Worm (Caenorhabditis elegans) whole organism, midembryonic: ENCODE results near the gene poml-1.

ENCODE experiments used
- T22C8.4 ChIP-seq: fragments of 200-800 bp; sonication (Bioruptor generic); IDR thresholded peaks from 2 replicates; pipeline ENCODE4 v1.3.6; 2022; ENCODE audit warnings: missing genetic modification characterization, missing compliant biosample characterization
- cog-1 ChIP-seq: sonication (generic microtip); optimal IDR thresholded peaks from 2 replicates; lab custom pipeline; 2016; ENCODE audit warnings: missing genetic modification characterization, missing compliant biosample characterization
- flt-1 ChIP-seq: fragments of 200-800 bp; sonication (Bioruptor generic); IDR thresholded peaks from 2 replicates; pipeline ENCODE4 v1.3.6; 2022; ENCODE audit warnings: missing genetic modification characterization, missing compliant biosample characterization
- klf-2 ChIP-seq: fragments of 200-800 bp; sonication (Bioruptor generic); conservative IDR thresholded peaks from 2 replicates; pipeline ENCODE4 v1.3.6; 2022; ENCODE audit warnings: missing genetic modification reagents, missing genetic modification characterization, missing compliant biosample characterization
- med-1 ChIP-seq: sonication (generic microtip); optimal IDR thresholded peaks from 2 replicates; lab custom pipeline; 2017; ENCODE audit warnings: missing genetic modification characterization, mild to moderate bottlenecking, missing compliant biosample characterization, antibody characterized with exemption, missing genetic modification reagents; ENCODE audit not compliant: insufficient read depth
- ref-1 ChIP-seq: fragments of 200-800 bp; sonication (Bioruptor generic); conservative IDR thresholded peaks from 2 replicates; pipeline ENCODE4 v1.3.6; 2022; ENCODE audit warnings: missing genetic modification reagents, missing genetic modification characterization, missing compliant biosample characterization
- tab-1 ChIP-seq: fragments of 200-800 bp; sonication (Bioruptor generic); IDR thresholded peaks from 2 replicates; pipeline ENCODE4 v1.3.6; 2022; ENCODE audit warnings: missing genetic modification characterization, missing compliant biosample characterization
- ztf-23 ChIP-seq: fragments of 200-800 bp; sonication (Bioruptor generic); IDR thresholded peaks from 2 replicates; pipeline ENCODE4 v1.3.6; 2022; ENCODE audit warnings: missing genetic modification reagents, missing genetic modification characterization, missing compliant biosample characterization
- ztf-29 ChIP-seq: fragments of 200-800 bp; sonication (Bioruptor generic); IDR thresholded peaks from 2 replicates; pipeline ENCODE4 v1.3.6; 2022; ENCODE audit warnings: missing genetic modification reagents, missing genetic modification characterization, missing compliant biosample characterization

The poml-1 gene

DNA sequence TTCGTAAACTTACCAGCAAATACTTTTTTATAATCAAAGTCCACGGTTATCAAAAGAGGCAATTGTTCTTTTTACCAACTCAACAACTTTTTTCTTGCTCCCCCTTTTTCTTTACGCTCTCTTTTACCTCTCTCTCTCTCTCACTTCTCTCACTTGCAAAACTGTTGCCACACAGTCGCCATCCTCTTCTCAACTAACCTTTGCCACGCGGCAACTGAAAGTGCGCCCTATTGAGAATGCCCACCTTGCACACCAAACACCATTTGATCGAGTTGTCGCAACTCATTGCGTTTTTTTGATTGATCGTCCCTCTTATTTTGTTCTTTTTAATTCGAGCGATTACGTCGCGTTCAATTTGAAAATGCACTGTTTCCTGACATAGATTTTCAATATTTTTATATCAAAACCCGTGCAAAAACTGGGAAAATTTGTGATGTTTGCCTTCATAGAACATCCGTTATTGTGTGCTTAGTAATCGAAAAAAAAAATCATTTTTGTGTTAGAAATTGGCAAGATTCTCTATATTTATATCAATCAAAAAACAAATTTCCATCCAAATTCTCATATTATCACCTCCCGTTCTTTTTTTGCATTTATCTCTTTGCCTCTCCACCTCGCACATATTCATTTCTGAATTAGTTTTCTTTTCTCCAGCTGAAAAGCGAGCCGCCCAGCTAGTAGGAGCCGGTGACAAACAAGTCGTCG is 24.1 kb upstream of the poml-1 start, which contains the start of gene nhr-71:
nhr-71 (plus strand) TSS at position 655 of the 705 bp plus-strand sequence.
- no peak for TF ChIP-seq med-1
- no peak for TF ChIP-seq ztf-23 (GFP tag; lab: Robert Waterston, UW)
- TF ChIP-seq T22C8.4 (GFP tag; lab: Robert Waterston, UW) = no peak
- TF ChIP-seq tab-1 (GFP tag; lab: Robert Waterston, UW) = no peak
- no peak for TF ChIP-seq ref-1 (GFP tag; lab: Robert Waterston, UW)
- no peak for TF ChIP-seq flt-1 (GFP tag; lab: Robert Waterston, UW)
- no peak for TF ChIP-seq ztf-29 (GFP tag; lab: Robert Waterston, UW)

DNA sequence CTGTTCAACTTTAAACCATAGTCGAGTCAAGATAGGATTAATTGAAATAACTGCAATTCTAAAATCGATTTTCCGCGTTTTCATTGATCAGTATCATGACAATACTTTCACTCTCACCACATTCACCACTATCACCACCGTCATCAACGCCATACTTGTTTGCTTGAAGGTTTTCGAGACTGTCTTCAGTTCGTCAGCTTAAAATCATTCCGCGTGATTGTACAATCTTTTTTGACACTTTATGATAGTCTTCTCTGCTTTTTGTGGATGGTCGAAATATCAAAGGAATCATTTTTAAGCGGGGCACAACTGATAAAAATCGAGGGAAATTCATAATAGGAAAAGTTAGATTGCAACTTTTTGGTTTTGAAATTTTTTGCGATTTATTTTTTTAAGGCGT is 23.5 kb upstream of the poml-1 start:
- no peak for TF ChIP-seq T22C8.4 (GFP tag; lab: Robert Waterston, UW)
- no peak for TF ChIP-seq klf-2
- TF ChIP-seq flt-1 (GFP tag; lab: Robert Waterston, UW) = no peak
- TF ChIP-seq med-1 = no peak
- TF ChIP-seq ztf-23 (GFP tag; lab: Robert Waterston, UW) = no peak
- no peak for TF ChIP-seq tab-1 (GFP tag; lab: Robert Waterston, UW)
- TF ChIP-seq ref-1 (GFP tag; lab: Robert Waterston, UW) = no peak
- no peak for TF ChIP-seq ztf-29 (GFP tag; lab: Robert Waterston, UW)
- TF ChIP-seq cog-1 (tag; lab: Kevin White, UChicago) = no peak

DNA sequence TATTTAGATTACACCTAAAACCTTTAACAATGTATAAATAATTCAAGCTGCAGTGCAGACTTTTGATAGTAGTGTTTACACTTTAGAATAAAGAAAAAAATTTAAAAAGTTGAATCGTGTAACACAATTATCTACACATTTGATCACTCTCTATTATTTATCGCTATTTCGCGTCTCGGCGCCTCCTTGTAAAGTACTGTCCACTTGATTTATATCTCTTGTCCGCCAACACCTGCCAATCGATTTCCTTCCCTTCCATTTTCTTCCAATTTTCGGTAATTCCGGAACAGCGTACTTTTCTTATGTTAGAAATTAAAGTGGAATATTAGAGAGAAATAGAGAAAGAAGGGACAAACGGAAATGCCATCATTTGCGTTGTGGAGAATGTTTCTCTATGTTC is 22.8 kb upstream of the poml-1 start:
- TF ChIP-seq tab-1 (GFP tag; lab: Robert Waterston, UW) (no peak), ref-1 (GFP tag; lab: Robert Waterston, UW) (no peak), klf-2 (no peak), ztf-23 (GFP tag; lab: Robert Waterston, UW) (no peak), cog-1 (tag; lab: Kevin White, UChicago) (no peak), flt-1 (GFP tag; lab: Robert Waterston, UW) (no peak), ztf-29 (GFP tag; lab: Robert Waterston, UW) (no peak), med-1 (no peak), T22C8.4 (GFP tag; lab: Robert Waterston, UW) (no peak)

DNA sequence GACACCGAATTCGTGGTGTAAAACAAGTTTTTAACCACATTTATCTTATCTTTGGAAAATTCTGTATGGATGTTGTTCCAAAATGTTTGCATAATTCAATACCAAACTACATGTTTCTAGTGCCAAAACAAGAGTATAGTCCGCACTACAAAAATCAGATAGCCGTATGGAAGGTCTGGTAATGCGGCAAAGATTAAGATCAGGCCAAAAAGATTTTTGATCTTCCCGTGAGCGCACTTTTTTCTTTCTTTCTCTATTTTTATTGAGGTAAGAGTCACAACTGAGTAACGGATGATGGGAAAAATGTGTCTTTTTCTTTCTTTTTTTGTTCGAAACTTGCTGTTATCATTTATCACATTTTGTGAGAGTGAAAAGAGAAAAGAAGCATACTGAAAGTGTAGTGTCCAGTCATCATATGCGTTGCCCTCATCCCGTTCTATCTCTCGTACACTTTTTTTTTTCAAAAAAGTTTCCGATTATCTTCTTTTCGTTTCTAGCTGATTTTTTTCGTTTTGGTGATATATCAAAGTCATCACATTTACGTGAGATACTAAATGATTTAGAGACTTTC is 21.9 kb upstream of the poml-1 start:
- TF ChIP-seq tab-1 (GFP tag; lab: Robert Waterston, UW) (no peak), cog-1 (tag; lab: Kevin White, UChicago) (no peak), T22C8.4 (GFP tag; lab: Robert Waterston, UW) (no peak), ref-1 (GFP tag; lab: Robert Waterston, UW) (no peak)

DNA sequence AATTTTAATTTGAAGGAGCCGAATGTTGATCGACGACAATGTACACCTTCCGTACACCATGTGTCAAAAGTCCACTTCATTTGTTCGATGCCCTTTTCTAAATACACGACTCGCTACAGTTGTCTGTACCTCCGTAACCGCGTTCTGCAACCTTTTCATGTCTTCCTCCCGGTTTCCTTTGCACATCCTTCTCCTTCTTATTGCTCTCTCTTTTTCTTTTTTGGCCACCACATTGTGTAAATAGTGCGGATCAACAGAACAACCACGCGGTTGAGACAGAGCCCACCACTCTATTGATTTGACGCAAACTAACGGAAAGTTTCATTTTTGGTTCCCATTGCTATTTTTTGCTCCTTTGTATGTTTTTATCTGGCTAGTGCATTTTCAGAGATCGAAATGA is 20.6 kb upstream of the poml-1 start:
- TF ChIP-seq tab-1 (GFP tag; lab: Robert Waterston, UW) = no peak
- TF ChIP-seq klf-2 = no peak
- TF ChIP-seq ztf-29 (GFP tag; lab: Robert Waterston, UW) = no peak
- TF ChIP-seq cog-1 (tag; lab: Kevin White, UChicago) = no peak
- no peak for TF ChIP-seq ztf-23 (GFP tag; lab: Robert Waterston, UW)
- TF ChIP-seq med-1 = no peak
- no peak for TF ChIP-seq flt-1 (GFP tag; lab: Robert Waterston, UW)
- no peak for TF ChIP-seq ref-1 (GFP tag; lab: Robert Waterston, UW)
- no peak for TF ChIP-seq T22C8.4 (GFP tag; lab: Robert Waterston, UW)

DNA sequence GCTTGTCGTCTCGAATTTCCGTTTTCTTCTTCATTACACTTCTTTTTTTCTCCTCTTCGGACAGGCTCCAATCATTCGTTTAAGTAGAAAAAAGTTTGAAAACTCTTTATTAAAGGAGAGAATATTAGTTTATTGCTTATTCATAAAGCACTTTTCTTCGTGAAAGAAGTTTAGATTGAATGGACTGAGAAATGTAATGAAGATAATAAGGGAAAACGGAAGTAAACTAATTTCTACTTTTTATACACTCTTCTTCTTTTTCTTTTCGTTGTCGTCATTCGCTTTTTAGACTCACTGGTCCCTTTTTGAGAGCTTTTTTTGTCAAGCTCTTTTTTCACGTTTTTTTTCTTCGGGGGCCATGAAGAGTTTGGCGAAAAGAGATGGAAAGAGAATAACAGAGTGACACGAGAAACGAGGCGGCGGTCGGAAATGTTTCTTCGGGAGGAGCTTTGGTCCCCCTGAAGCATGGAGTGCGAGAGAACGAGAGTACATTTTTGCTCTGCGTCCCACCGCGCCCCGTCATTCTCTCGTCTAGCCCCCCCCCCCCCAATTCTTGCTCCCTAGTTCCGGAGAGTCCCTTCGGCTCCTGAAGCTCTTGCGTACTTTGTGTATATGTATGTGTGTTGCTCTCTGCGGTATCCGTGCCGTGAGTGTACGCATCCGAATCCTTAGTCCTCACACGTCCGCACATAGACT is 16.6 kb upstream of the poml-1 start:
- no peak for TF ChIP-seq T22C8.4 (GFP tag; lab: Robert Waterston, UW)

DNA sequence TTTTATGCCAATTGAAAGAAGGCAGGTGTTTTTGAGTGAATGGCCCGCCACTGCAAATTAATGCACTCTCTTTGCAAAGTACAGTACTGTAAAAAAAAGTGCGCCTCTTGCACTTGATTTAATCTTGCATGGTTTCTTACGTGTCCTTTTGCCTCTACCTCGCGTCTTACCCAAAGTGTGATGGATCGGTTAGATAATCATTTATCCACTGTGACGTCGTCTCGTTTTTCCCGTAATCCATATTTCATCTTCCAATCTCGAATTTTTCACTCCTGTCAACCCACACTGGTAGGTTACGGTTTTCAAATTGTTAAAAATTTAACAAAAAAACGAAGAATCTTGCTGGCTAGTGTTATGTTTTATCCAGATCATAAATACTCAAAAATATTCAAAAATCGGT is 14.0 kb upstream of the poml-1 start:
- TF ChIP-seq ztf-23 (GFP tag; lab: Robert Waterston, UW) = no peak
- no peak for TF ChIP-seq flt-1 (GFP tag; lab: Robert Waterston, UW)
- TF ChIP-seq klf-2 = no peak
- no peak for TF ChIP-seq ztf-29 (GFP tag; lab: Robert Waterston, UW)
- no peak for TF ChIP-seq cog-1 (tag; lab: Kevin White, UChicago)
- TF ChIP-seq T22C8.4 (GFP tag; lab: Robert Waterston, UW) = no peak
- no peak for TF ChIP-seq tab-1 (GFP tag; lab: Robert Waterston, UW)
- TF ChIP-seq med-1 = no peak
- TF ChIP-seq ref-1 (GFP tag; lab: Robert Waterston, UW) = no peak

DNA sequence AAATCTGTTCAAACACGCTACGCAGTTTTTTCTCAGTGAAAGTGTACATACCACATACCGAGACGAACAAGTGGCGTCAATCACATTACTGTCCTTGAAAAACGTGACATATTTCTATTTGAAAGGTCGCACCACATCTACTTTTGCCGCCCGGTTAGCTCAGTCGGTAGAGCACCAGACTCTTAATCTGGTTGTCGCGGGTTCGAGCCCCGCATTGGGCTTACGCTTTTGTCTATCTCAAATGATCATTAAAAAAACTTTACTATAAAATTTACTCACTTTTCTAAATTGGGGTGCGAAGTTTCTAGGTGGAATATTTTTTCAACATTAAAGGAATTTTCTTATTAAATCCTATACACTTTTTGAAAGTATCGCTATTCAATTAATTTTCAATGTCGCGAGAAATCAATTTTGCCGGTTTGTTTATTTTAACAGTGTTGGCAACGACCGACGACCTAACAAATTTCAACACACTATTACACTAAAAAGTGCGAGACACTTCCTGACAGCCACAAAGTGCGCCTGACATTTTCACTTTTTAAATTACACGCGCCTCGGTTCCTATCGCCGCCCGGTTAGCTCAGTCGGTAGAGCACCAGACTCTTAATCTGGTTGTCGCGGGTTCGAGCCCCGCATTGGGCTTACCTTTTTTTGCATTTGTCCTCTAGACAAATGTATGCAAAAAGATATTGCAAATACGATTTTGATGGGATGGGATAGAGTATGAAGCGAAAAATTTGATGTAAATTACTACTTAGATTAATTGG is 7.7 kb upstream of the poml-1 start:
- 0 out of 2 replicates have a peak, but pooled peaks have one; percentile 27 for TF ChIP-seq ztf-29 (GFP tag; lab: Robert Waterston, UW)
- TF ChIP-seq med-1 = no peak
- 0 out of 2 replicates have a peak, but pooled peaks have one; percentile 13 for TF ChIP-seq T22C8.4 (GFP tag; lab: Robert Waterston, UW)
- no peak for TF ChIP-seq flt-1 (GFP tag; lab: Robert Waterston, UW)
- no peak for TF ChIP-seq cog-1 (tag; lab: Kevin White, UChicago)
- TF ChIP-seq ref-1 (GFP tag; lab: Robert Waterston, UW) = peak; percentile 65
- no peak for TF ChIP-seq klf-2
- peak; percentile 68; the same call in 1 of the 2 replicates for TF ChIP-seq tab-1 (GFP tag; lab: Robert Waterston, UW)
- peak; percentile 75 for TF ChIP-seq ztf-23 (GFP tag; lab: Robert Waterston, UW)

DNA sequence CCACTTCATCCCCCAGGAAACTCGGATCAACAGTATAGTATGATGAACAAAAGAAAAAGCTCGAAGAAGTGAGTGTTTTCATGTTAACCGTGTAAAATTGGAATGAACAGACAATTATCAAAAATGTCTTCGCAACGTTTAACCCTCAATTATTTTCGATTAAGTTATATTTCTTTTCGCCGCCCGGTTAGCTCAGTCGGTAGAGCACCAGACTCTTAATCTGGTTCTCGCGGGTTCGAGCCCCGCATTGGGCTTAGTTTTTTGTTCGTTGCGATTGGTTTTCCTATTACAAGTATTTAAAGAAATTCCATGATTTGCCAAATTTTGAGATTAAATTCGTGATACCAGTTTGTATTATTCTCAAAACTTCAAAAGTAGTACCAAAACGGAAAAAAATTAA is 7.0 kb upstream of the poml-1 start:
- no peak for TF ChIP-seq flt-1 (GFP tag; lab: Robert Waterston, UW)
- TF ChIP-seq med-1 = no peak
- TF ChIP-seq ztf-23 (GFP tag; lab: Robert Waterston, UW) = no peak
- no peak for TF ChIP-seq T22C8.4 (GFP tag; lab: Robert Waterston, UW)
- TF ChIP-seq cog-1 (tag; lab: Kevin White, UChicago) = no peak
- no peak for TF ChIP-seq ztf-29 (GFP tag; lab: Robert Waterston, UW)
- no peak for TF ChIP-seq klf-2
- no peak for TF ChIP-seq tab-1 (GFP tag; lab: Robert Waterston, UW)
- no peak for TF ChIP-seq ref-1 (GFP tag; lab: Robert Waterston, UW)
